Fruit fly (Drosophila melanogaster): ENCODE measurements around the gene Dpm1.
A peak's percentile ranks its signal among the peaks of the same experiment; 100 is the strongest.

DNA sequence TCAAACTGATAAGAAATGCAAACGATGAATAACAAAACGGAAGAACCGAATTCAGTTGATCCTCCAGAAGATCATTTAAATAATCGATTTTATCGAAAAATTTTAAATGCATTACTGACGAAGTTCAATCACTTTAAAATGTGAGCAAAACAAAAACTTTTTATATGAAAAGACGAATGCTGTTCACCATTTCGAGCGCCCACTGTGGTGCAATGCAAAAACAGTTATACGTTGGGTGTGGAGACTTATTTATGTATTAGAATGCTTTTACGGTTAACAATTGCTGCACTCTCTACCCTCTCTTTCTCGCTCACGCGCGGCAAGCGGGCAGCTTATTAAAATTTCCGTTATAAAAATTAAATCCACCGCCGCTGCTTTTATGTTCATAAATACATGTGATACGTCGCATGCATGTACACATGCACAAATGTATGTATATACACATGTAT lies 44.7 kb upstream of the Dpm1 start:
- TF ChIP-seq Blimp-1 (GFP tag; optimal IDR thresholded peaks at IDR 0.05) = no peak
- TF ChIP-seq CG32006 (GFP tag; optimal IDR thresholded peaks at IDR 0.05) = peak; percentile 69
- peak; percentile 54 for TF ChIP-seq OdsH (GFP tag; optimal IDR thresholded peaks at IDR 0.05)

Data from whole organism, prepupa.